Fruit fly (Drosophila melanogaster) whole organism, prepupa: ENCODE data around the gene RIOK2.

Source experiments
- Blimp-1 ChIP-seq: fragments of 200-800 bp; sonication (Bioruptor generic); optimal IDR thresholded peaks from 3 replicates; lab custom pipeline; 2017; ENCODE audit warnings: missing biosample characterization, missing genetic modification characterization, mild to moderate bottlenecking, moderate library complexity, missing genetic modification reagents
- CG10669 ChIP-seq: fragments of 200-800 bp; sonication (Bioruptor generic); optimal IDR thresholded peaks from 3 replicates; lab custom pipeline; 2018; ENCODE audit warnings: missing biosample characterization, mild to moderate bottlenecking, missing genetic modification characterization, moderate library complexity
- CG11762 ChIP-seq: fragments of 200-800 bp; sonication (Bioruptor generic); optimal IDR thresholded peaks from 3 replicates; lab custom pipeline; 2016; ENCODE audit warnings: missing biosample characterization, missing genetic modification characterization; ENCODE audit not compliant: insufficient read depth
- CG15336 ChIP-seq: fragments of 200-800 bp; sonication (Bioruptor generic); IDR thresholded peaks from 2 replicates; pipeline ENCODE4 v1.3.6; 2022; ENCODE audit warnings: missing biosample characterization, missing genetic modification characterization
- CG1621 ChIP-seq: fragments of 200-800 bp; sonication (Bioruptor generic); optimal IDR thresholded peaks from 3 replicates; lab custom pipeline; 2018; ENCODE audit warnings: missing biosample characterization, mild to moderate bottlenecking, missing genetic modification characterization
- CG16779 ChIP-seq: fragments of 200-800 bp; sonication (Bioruptor generic); optimal IDR thresholded peaks from 3 replicates; lab custom pipeline; 2017; ENCODE audit warnings: missing biosample characterization, mild to moderate bottlenecking, missing genetic modification characterization
- CG31627 ChIP-seq: fragments of 200-800 bp; sonication (Bioruptor generic); optimal IDR thresholded peaks from 3 replicates; lab custom pipeline; 2016; ENCODE audit warnings: missing biosample characterization, missing genetic modification characterization
- CG32006 ChIP-seq: fragments of 200-800 bp; sonication (Bioruptor generic); optimal IDR thresholded peaks from 3 replicates; lab custom pipeline; 2017; ENCODE audit warnings: missing biosample characterization, mild to moderate bottlenecking, missing genetic modification characterization
- CG34406 ChIP-seq: fragments of 200-800 bp; sonication (Bioruptor generic); optimal IDR thresholded peaks from 3 replicates; lab custom pipeline; 2016; ENCODE audit warnings: missing biosample characterization, missing genetic modification characterization
- CG4318 ChIP-seq: fragments of 200-800 bp; sonication (Bioruptor generic); optimal IDR thresholded peaks from 3 replicates; lab custom pipeline; 2017; ENCODE audit warnings: missing biosample characterization, mild to moderate bottlenecking, missing genetic modification characterization
- CG6163 ChIP-seq: fragments of 200-800 bp; sonication (Bioruptor generic); IDR thresholded peaks from 3 replicates; pipeline ENCODE4 v1.3.6; 2022; ENCODE audit warnings: missing biosample characterization, missing genetic modification characterization
- CG6276 ChIP-seq: fragments of 200-800 bp; sonication (Bioruptor generic); optimal IDR thresholded peaks from 2 replicates; lab custom pipeline; 2017; ENCODE audit warnings: missing biosample characterization, mild to moderate bottlenecking, missing genetic modification characterization
- CG6792 ChIP-seq: fragments of 200-800 bp; sonication (Bioruptor generic); optimal IDR thresholded peaks from 3 replicates; lab custom pipeline; 2016; ENCODE audit warnings: missing biosample characterization, missing genetic modification characterization
- CG6808 ChIP-seq: fragments of 200-800 bp; sonication (Bioruptor generic); optimal IDR thresholded peaks from 3 replicates; lab custom pipeline; 2017; ENCODE audit warnings: missing biosample characterization, missing genetic modification characterization, mild to moderate bottlenecking, moderate library complexity, missing genetic modification reagents
- CG7368 ChIP-seq: fragments of 200-800 bp; sonication (Bioruptor generic); optimal IDR thresholded peaks from 3 replicates; lab custom pipeline; 2016; ENCODE audit warnings: missing biosample characterization, missing genetic modification characterization
- CG9139 ChIP-seq: fragments of 200-800 bp; sonication (Bioruptor generic); optimal IDR thresholded peaks from 3 replicates; lab custom pipeline; 2017; ENCODE audit warnings: missing biosample characterization, mild to moderate bottlenecking, missing genetic modification characterization
- Eip75B ChIP-seq: fragments of 200-800 bp; sonication (Bioruptor generic); optimal IDR thresholded peaks from 3 replicates; lab custom pipeline; 2016; ENCODE audit warnings: missing biosample characterization, missing genetic modification characterization
- Eip78C ChIP-seq: fragments of 200-800 bp; sonication (Bioruptor generic); peaks from one replicate; lab custom pipeline; 2016; ENCODE audit warnings: missing biosample characterization, missing genetic modification characterization
- Eip93F ChIP-seq: fragments of 200-800 bp; sonication (Bioruptor generic); optimal IDR thresholded peaks from 2 replicates; lab custom pipeline; 2016; ENCODE audit warnings: missing biosample characterization, mild to moderate bottlenecking, missing genetic modification characterization
- Ets21C ChIP-seq: fragments of 200-800 bp; sonication (Bioruptor generic); optimal IDR thresholded peaks from 3 replicates; lab custom pipeline; 2016; ENCODE audit warnings: missing biosample characterization, missing genetic modification characterization
- Hr4 ChIP-seq: fragments of 200-800 bp; sonication (Bioruptor generic); optimal IDR thresholded peaks from 3 replicates; lab custom pipeline; 2016; ENCODE audit warnings: missing biosample characterization, missing genetic modification characterization
- Met ChIP-seq: fragments of 200-800 bp; sonication (Bioruptor generic); optimal IDR thresholded peaks from 3 replicates; lab custom pipeline; 2016; ENCODE audit warnings: missing biosample characterization, missing genetic modification characterization
- OdsH ChIP-seq: fragments of 200-800 bp; sonication (Bioruptor generic); optimal IDR thresholded peaks from 3 replicates; lab custom pipeline; 2016; ENCODE audit warnings: missing biosample characterization, missing genetic modification characterization
- Smox ChIP-seq: fragments of 200-800 bp; sonication (Bioruptor generic); optimal IDR thresholded peaks from 3 replicates; lab custom pipeline; 2016; ENCODE audit warnings: missing biosample characterization, missing genetic modification characterization
- acj6 ChIP-seq: fragments of 200-800 bp; sonication (Bioruptor generic); optimal IDR thresholded peaks from 3 replicates; lab custom pipeline; 2016; ENCODE audit warnings: missing biosample characterization, missing genetic modification characterization
- cyc ChIP-seq: fragments of 200-800 bp; sonication (Bioruptor generic); optimal IDR thresholded peaks from 3 replicates; lab custom pipeline; 2016; ENCODE audit warnings: missing biosample characterization, missing genetic modification characterization
- dac ChIP-seq: fragments of 200-800 bp; sonication (Bioruptor generic); optimal IDR thresholded peaks from 2 replicates; lab custom pipeline; 2017; ENCODE audit warnings: missing biosample characterization, mild to moderate bottlenecking, missing genetic modification characterization
- dsx ChIP-seq: fragments of 200-800 bp; optimal IDR thresholded peaks from 3 replicates; lab custom pipeline; 2019; ENCODE audit warnings: missing biosample characterization, mild to moderate bottlenecking, missing genetic modification characterization, moderate library complexity; ENCODE audit not compliant: poor library complexity, severe bottlenecking
- eg ChIP-seq: fragments of 200-800 bp; sonication (Bioruptor generic); IDR thresholded peaks from 3 replicates; pipeline ENCODE4 v1.3.6; 2022; ENCODE audit warnings: missing biosample characterization, missing genetic modification characterization
- esn ChIP-seq: fragments of 200-800 bp; sonication (Bioruptor generic); optimal IDR thresholded peaks from 2 replicates; lab custom pipeline; 2016; ENCODE audit warnings: missing biosample characterization, mild to moderate bottlenecking, missing genetic modification characterization, moderate library complexity
- fd59A ChIP-seq: fragments of 200-800 bp; sonication (Bioruptor generic); optimal IDR thresholded peaks from 2 replicates; lab custom pipeline; 2017; ENCODE audit warnings: missing biosample characterization, mild to moderate bottlenecking, missing genetic modification characterization, missing genetic modification reagents
- fd85E ChIP-seq: fragments of 200-800 bp; sonication (Bioruptor generic); optimal IDR thresholded peaks from 3 replicates; lab custom pipeline; 2016; ENCODE audit warnings: missing biosample characterization, missing genetic modification characterization
- fkh ChIP-seq: fragments of 200-800 bp; sonication (Bioruptor generic); optimal IDR thresholded peaks from 3 replicates; lab custom pipeline; 2017; ENCODE audit warnings: missing biosample characterization, mild to moderate bottlenecking, missing genetic modification characterization, moderate library complexity
- lz ChIP-seq: fragments of 200-800 bp; sonication (Bioruptor generic); optimal IDR thresholded peaks from 3 replicates; lab custom pipeline; 2016; ENCODE audit warnings: missing biosample characterization, missing genetic modification characterization
- net ChIP-seq: fragments of 200-800 bp; sonication (Bioruptor generic); optimal IDR thresholded peaks from 3 replicates; lab custom pipeline; 2016; ENCODE audit warnings: missing biosample characterization, missing genetic modification characterization
- vri ChIP-seq: fragments of 200-800 bp; sonication (Bioruptor generic); optimal IDR thresholded peaks from 3 replicates; lab custom pipeline; 2016; ENCODE audit warnings: missing biosample characterization, mild to moderate bottlenecking, missing genetic modification characterization

Gene RIOK2

dm6 chr3R:25247379-25247869, 18.2 kb upstream of the RIOK2 start, which contains the start of the genes RpS27 and Nup37 (continued):
- TF ChIP-seq dsx (peak; percentile 74), OdsH (peak; percentile 92), Blimp-1 (GFP tag; lab: Kevin White, UChicago) (peak; percentile 90), Eip93F (GFP tag; lab: Kevin White, UChicago) (no peak), CG1621 (peak; percentile 90), acj6 (GFP tag; lab: Kevin White, UChicago) (peak; percentile 92), esn (GFP tag; lab: Kevin White, UChicago) (peak; percentile 98), CG31627 (GFP tag; lab: Kevin White, UChicago) (peak; percentile 97), CG9139 (GFP tag; lab: Kevin White, UChicago) (peak; percentile 94), CG11762 (GFP tag; lab: Kevin White, UChicago) (peak; percentile 88), cyc (peak; percentile 98), vri (GFP tag; lab: Kevin White, UChicago) (peak; percentile 96), CG6276 (GFP tag; lab: Kevin White, UChicago) (no peak), CG34406 (peak; percentile 92), Eip78C (GFP tag; lab: Kevin White, UChicago) (peak; percentile 97), CG6792 (GFP tag; lab: Kevin White, UChicago) (peak; percentile 91), CG6163 (peak; percentile 96), CG4318 (GFP tag; lab: Kevin White, UChicago) (no peak), fkh (GFP tag; lab: Kevin White, UChicago) (peak; percentile 94), Eip75B (GFP tag; lab: Kevin White, UChicago) (peak; percentile 96), fd85E (GFP tag; lab: Kevin White, UChicago) (peak; percentile 89), CG7368 (GFP tag; lab: Kevin White, UChicago) (peak; percentile 96), CG10669 (peak; percentile 87), eg (GFP tag; lab: Robert Waterston, UW) (peak; percentile 93), CG6808 (peak; percentile 90), CG16779 (tag; lab: Kevin White, UChicago) (peak; percentile 94), Hr4 (no peak), lz (peak; percentile 98), Met (peak; percentile 96), Smox (GFP tag; lab: Kevin White, UChicago) (peak; percentile 91), dac (GFP tag; lab: Kevin White, UChicago) (peak; percentile 91), fd59A (GFP tag; lab: Kevin White, UChicago) (peak; percentile 90), CG32006 (GFP tag; lab: Kevin White, UChicago) (peak; percentile 75), net (GFP tag; lab: Kevin White, UChicago) (peak; percentile 96), CG15336 (GFP tag; lab: Robert Waterston, UW) (0 out of 2 replicates have a peak, but pooled peaks have one; percentile 24), Ets21C (GFP tag; lab: Kevin White, UChicago) (peak; percentile 89)

- TF ChIP-seq CG31627 (GFP tag; lab: Kevin White, UChicago) (peak; percentile 4), esn (GFP tag; lab: Kevin White, UChicago) (peak; percentile 37), net (GFP tag; lab: Kevin White, UChicago) (no peak)
- TF ChIP-seq, all 60 proteins: peak for 2
These were observed 16.2 kb upstream of the RIOK2 start, which contains the start of gene Nup358 for dm6 chr3R:25249145-25250141. Nup358 (plus strand) TSS chr3R:25249348.
